Fruit fly (Drosophila melanogaster) whole organism, embryonic: ENCODE data around the gene PolG2.

Experiments used
- Awh ChIP-seq: fragments of 200-800 bp; sonication (Bioruptor generic); IDR thresholded peaks from 2 replicates; pipeline ENCODE4, ENCODE4 v1.3.6; 2022; ENCODE audit warnings: missing biosample characterization, missing genetic modification characterization
- CG10654 ChIP-seq: fragments of 200-800 bp; sonication (Bioruptor generic); optimal IDR thresholded peaks from 2 replicates; lab custom pipeline; 2016; ENCODE audit warnings: missing biosample characterization, missing genetic modification characterization
- CG12391 ChIP-seq: fragments of 200-800 bp; sonication (Bioruptor generic); optimal IDR thresholded peaks from 3 replicates; lab custom pipeline; 2018; ENCODE audit warnings: missing biosample characterization, mild to moderate bottlenecking, missing genetic modification characterization, moderate library complexity
- CG13424 ChIP-seq: fragments of 200-800 bp; sonication (Bioruptor generic); optimal IDR thresholded peaks from 2 replicates; lab custom pipeline; 2019; ENCODE audit warnings: missing biosample characterization, mild to moderate bottlenecking, missing genetic modification characterization, moderate library complexity
- CG13894 ChIP-seq: fragments of 200-800 bp; sonication (Bioruptor generic); optimal IDR thresholded peaks from 3 replicates; lab custom pipeline; 2018; ENCODE audit warnings: missing biosample characterization, mild to moderate bottlenecking, missing genetic modification characterization, moderate library complexity
- CG16779 ChIP-seq: fragments of 200-800 bp; sonication (Bioruptor generic); IDR thresholded peaks from 2 replicates; pipeline ENCODE4 v1.3.6; 2022; ENCODE audit warnings: missing biosample characterization, missing genetic modification characterization
- CG16863 ChIP-seq: fragments of 200-800 bp; sonication (Bioruptor generic); optimal IDR thresholded peaks from 3 replicates; lab custom pipeline; 2016; ENCODE audit warnings: missing biosample characterization, missing genetic modification characterization
- CG17361 ChIP-seq: fragments of 200-800 bp; sonication (Bioruptor generic); IDR thresholded peaks from 3 replicates; pipeline ENCODE4 v1.3.6; 2022; ENCODE audit warnings: missing biosample characterization, missing genetic modification characterization
- CG17568 ChIP-seq: fragments of 200-800 bp; sonication (Bioruptor generic); optimal IDR thresholded peaks from 2 replicates; lab custom pipeline; 2018; ENCODE audit warnings: missing biosample characterization, mild to moderate bottlenecking, missing genetic modification characterization, moderate library complexity
- CG1832 ChIP-seq: fragments of 200-800 bp; sonication (Bioruptor generic); optimal IDR thresholded peaks from 2 replicates; lab custom pipeline; 2017; ENCODE audit warnings: missing biosample characterization, mild to moderate bottlenecking, missing genetic modification characterization, inconsistent platforms
- CG2202 ChIP-seq: fragments of 200-800 bp; sonication (Bioruptor generic); optimal IDR thresholded peaks from 2 replicates; lab custom pipeline; 2018; ENCODE audit warnings: missing biosample characterization, mild to moderate bottlenecking, missing genetic modification characterization
- CG31388 ChIP-seq: fragments of 200-800 bp; sonication (Bioruptor generic); optimal IDR thresholded peaks from 2 replicates; lab custom pipeline; 2016; ENCODE audit warnings: missing biosample characterization, missing genetic modification characterization
- CG32532 ChIP-seq: fragments of 200-800 bp; sonication (Bioruptor generic); IDR thresholded peaks from 2 replicates; pipeline ENCODE4 v1.3.6; 2022; ENCODE audit warnings: missing biosample characterization, missing genetic modification characterization
- CG33557 ChIP-seq: fragments of 200-800 bp; sonication (Bioruptor generic); optimal IDR thresholded peaks from 2 replicates; lab custom pipeline; 2019; ENCODE audit warnings: missing biosample characterization, mild to moderate bottlenecking, missing genetic modification characterization, moderate library complexity
- CG4820 ChIP-seq: fragments of 200-800 bp; sonication (Bioruptor generic); optimal IDR thresholded peaks from 3 replicates; lab custom pipeline; 2016; ENCODE audit warnings: missing biosample characterization, missing genetic modification characterization
- CG5245 ChIP-seq: fragments of 200-800 bp; sonication (Bioruptor generic); optimal IDR thresholded peaks from 3 replicates; lab custom pipeline; 2016; ENCODE audit warnings: missing biosample characterization, missing genetic modification characterization
- CG6175 ChIP-seq: fragments of 200-800 bp; sonication (Bioruptor generic); IDR thresholded peaks from 3 replicates; pipeline ENCODE4 v1.3.6; 2022; ENCODE audit warnings: missing biosample characterization, missing genetic modification characterization
- CG8290 ChIP-seq, 3 experiments: fragments of 200-800 bp; sonication (Bioruptor generic); optimal IDR thresholded peaks; 2 replicates each; lab custom pipeline; 2016 to 2019; ENCODE audit warnings: missing biosample characterization in 3 of 3, missing genetic modification characterization in 3 of 3, mild to moderate bottlenecking in 2 of 3, moderate library complexity in 1 of 3
- CG9609 ChIP-seq: fragments of 200-800 bp; sonication (Bioruptor generic); optimal IDR thresholded peaks from 3 replicates; lab custom pipeline; 2016; ENCODE audit warnings: missing biosample characterization, missing genetic modification characterization
- D19B ChIP-seq: fragments of 200-800 bp; sonication (Bioruptor generic); optimal IDR thresholded peaks from 2 replicates; lab custom pipeline; 2017; ENCODE audit warnings: missing biosample characterization, mild to moderate bottlenecking, missing genetic modification characterization
- Deaf1 ChIP-seq: fragments of 200-800 bp; optimal IDR thresholded peaks from 3 replicates; lab custom pipeline; 2019; ENCODE audit warnings: missing biosample characterization, mild to moderate bottlenecking, missing genetic modification characterization, moderate library complexity
- Doc2 ChIP-seq: fragments of 200-800 bp; sonication (Bioruptor generic); IDR thresholded peaks from 2 replicates; pipeline ENCODE4 v1.3.6; 2022; ENCODE audit warnings: missing biosample characterization, missing genetic modification characterization
- E2f2 ChIP-seq: fragments of 200-800 bp; sonication (Bioruptor generic); IDR thresholded peaks from 2 replicates; pipeline ENCODE4 v1.3.6; 2022; ENCODE audit warnings: missing biosample characterization, missing genetic modification characterization
- Elba2 ChIP-seq: fragments of 200-800 bp; sonication (Bioruptor generic); optimal IDR thresholded peaks from 3 replicates; lab custom pipeline; 2016; ENCODE audit warnings: missing biosample characterization, missing genetic modification characterization
- GATAe ChIP-seq: fragments of 200-800 bp; sonication (Bioruptor generic); conservative IDR thresholded peaks from 2 replicates; pipeline ENCODE4 v1.3.6; 2022; ENCODE audit warnings: missing biosample characterization, missing genetic modification characterization
- HmgD ChIP-seq: fragments of 200-800 bp; sonication (Bioruptor generic); optimal IDR thresholded peaks from 3 replicates; lab custom pipeline; 2016; ENCODE audit warnings: missing biosample characterization, missing genetic modification characterization
- Hmr ChIP-seq: fragments of 200-800 bp; sonication (Bioruptor generic); optimal IDR thresholded peaks from 3 replicates; lab custom pipeline; 2017; ENCODE audit warnings: mild to moderate bottlenecking, missing biosample characterization, missing genetic modification reagents, missing genetic modification characterization
- Hr78 ChIP-seq, 2 experiments: fragments of 200-800 bp in 1 of 2; fragments of >200 bp in 1 of 2; sonication (Bioruptor generic) in 1 of 2; optimal IDR thresholded peaks; 2 replicates each; lab custom pipeline; 2017 to 2019; ENCODE audit warnings: missing biosample characterization in 2 of 2, missing genetic modification characterization in 2 of 2, mild to moderate bottlenecking in 1 of 2, moderate library complexity in 1 of 2
- Lpt ChIP-seq: fragments of >200 bp; optimal IDR thresholded peaks from 2 replicates; lab custom pipeline; 2018; ENCODE audit warnings: missing biosample characterization, missing genetic modification characterization
- Mes4 ChIP-seq: fragments of 200-800 bp; sonication (Bioruptor generic); optimal IDR thresholded peaks from 2 replicates; lab custom pipeline; 2016; ENCODE audit warnings: missing biosample characterization, missing genetic modification characterization
- Mrtf ChIP-seq: fragments of 200-800 bp; sonication (Bioruptor generic); IDR thresholded peaks from 3 replicates; pipeline ENCODE4 v1.3.6; 2022; ENCODE audit warnings: missing biosample characterization, missing genetic modification characterization
- Ravus ChIP-seq: fragments of 200-800 bp; sonication (Bioruptor generic); IDR thresholded peaks from 2 replicates; pipeline ENCODE4 v1.3.6; 2022; ENCODE audit warnings: missing biosample characterization, missing genetic modification characterization
- Ssrp ChIP-seq: fragments of 200-800 bp; sonication (Bioruptor generic); optimal IDR thresholded peaks from 2 replicates; lab custom pipeline; 2018; ENCODE audit warnings: missing biosample characterization, mild to moderate bottlenecking, missing genetic modification characterization, moderate library complexity
- TFAM ChIP-seq: fragments of 200-800 bp; sonication (Bioruptor generic); optimal IDR thresholded peaks from 2 replicates; lab custom pipeline; 2017; ENCODE audit warnings: missing biosample characterization, missing genetic modification characterization, inconsistent platforms
- Trl ChIP-seq, 3 experiments: fragments of >200 bp in 2 of 3; fragments of 200-800 bp in 1 of 3; sonication (Bioruptor generic) in 1 of 3; optimal IDR thresholded peaks; 2 replicates in 1 of 3; 3 replicates in 2 of 3; lab custom pipeline; 2016 to 2017; ENCODE audit warnings: missing biosample characterization in 1 of 3, missing genetic modification characterization in 1 of 3
- Usf ChIP-seq: fragments of 200-800 bp; sonication (Bioruptor generic); optimal IDR thresholded peaks from 2 replicates; lab custom pipeline; 2017; ENCODE audit warnings: missing genotype, missing biosample characterization, missing genetic modification characterization
- bsh ChIP-seq, 2 experiments: fragments of 200-800 bp; sonication (Bioruptor generic); optimal IDR thresholded peaks; 2 replicates each; lab custom pipeline; 2017 to 2018; ENCODE audit warnings: mild to moderate bottlenecking in 2 of 2, missing biosample characterization in 2 of 2, missing genetic modification characterization in 2 of 2, moderate library complexity in 1 of 2
- btn ChIP-seq: fragments of 200-800 bp; sonication (Bioruptor generic); optimal IDR thresholded peaks from 2 replicates; lab custom pipeline; 2016; ENCODE audit warnings: missing biosample characterization, missing genetic modification characterization
- chn ChIP-seq: fragments of 200-800 bp; sonication (Bioruptor generic); optimal IDR thresholded peaks from 2 replicates; lab custom pipeline; 2016; ENCODE audit warnings: missing biosample characterization, missing genetic modification characterization
- dm ChIP-seq: fragments of 200-800 bp; sonication (Bioruptor generic); optimal IDR thresholded peaks from 3 replicates; lab custom pipeline; 2016; ENCODE audit warnings: missing biosample characterization, missing genetic modification characterization
- dmrt99B ChIP-seq: fragments of 200-800 bp; sonication (Bioruptor generic); optimal IDR thresholded peaks from 2 replicates; lab custom pipeline; 2018; ENCODE audit warnings: missing biosample characterization, mild to moderate bottlenecking, missing genetic modification characterization, moderate library complexity
- esg ChIP-seq: fragments of 200-800 bp; sonication (Bioruptor generic); conservative IDR thresholded peaks from 2 replicates; pipeline ENCODE4 v1.3.6; 2022; ENCODE audit warnings: missing biosample characterization, missing genetic modification characterization
- fu2 ChIP-seq: fragments of 200-800 bp; sonication (Bioruptor generic); optimal IDR thresholded peaks from 2 replicates; lab custom pipeline; 2016; ENCODE audit warnings: missing biosample characterization, missing genetic modification characterization
- onecut ChIP-seq: fragments of 200-800 bp; sonication (Bioruptor generic); IDR thresholded peaks from 2 replicates; pipeline ENCODE4 v1.3.6; 2022; ENCODE audit warnings: missing biosample characterization, missing genetic modification characterization
- org-1 ChIP-seq: fragments of 200-800 bp; sonication (Bioruptor generic); optimal IDR thresholded peaks from 2 replicates; lab custom pipeline; 2017; ENCODE audit warnings: missing biosample characterization, missing genetic modification characterization
- tio ChIP-seq: fragments of 200-800 bp; sonication (Bioruptor generic); optimal IDR thresholded peaks from 2 replicates; lab custom pipeline; 2017; ENCODE audit warnings: missing biosample characterization, missing genetic modification characterization, inconsistent platforms
- unpg ChIP-seq: fragments of 200-800 bp; sonication (Bioruptor generic); optimal IDR thresholded peaks from 3 replicates; lab custom pipeline; 2018; ENCODE audit warnings: missing biosample characterization, mild to moderate bottlenecking, missing genetic modification characterization, moderate library complexity
- vvl ChIP-seq: fragments of 200-800 bp; sonication (Bioruptor generic); IDR thresholded peaks from 2 replicates; pipeline ENCODE4 v1.3.6; 2022; ENCODE audit warnings: missing biosample characterization, missing genetic modification characterization

Gene PolG2

dm6 chr2L:13835002-13835910 is 2.4 kb upstream of the PolG2 start, which contains the start of the genes mRpS23 and CenG1A (continued):
- TF ChIP-seq dm (GFP tag; lab: Kevin White, UChicago): peak; percentile 99
- peak; percentile 100 for TF ChIP-seq Mrtf
- TF ChIP-seq CG10654 (GFP tag; lab: Kevin White, UChicago): peak; percentile 100
- TF ChIP-seq Usf: peak; percentile 99
- TF ChIP-seq CG16779 (GFP tag; lab: Robert Waterston, UW): peak; percentile 100
- TF ChIP-seq chn (GFP tag; lab: Kevin White, UChicago): peak; percentile 100
- peak; percentile 100 for TF ChIP-seq CG9609
- TF ChIP-seq CG12391 (tag; lab: Kevin White, UChicago): peak; percentile 100
- peak; percentile 100 for TF ChIP-seq fu2 (GFP tag; lab: Kevin White, UChicago)
- TF ChIP-seq CG17568 (GFP tag; lab: Kevin White, UChicago): peak; percentile 100
- TF ChIP-seq Mes4 (GFP tag; lab: Kevin White, UChicago): peak; percentile 100
- TF ChIP-seq CG2202: peak; percentile 99
- TF ChIP-seq btn (GFP tag; lab: Kevin White, UChicago): peak; percentile 99
- TF ChIP-seq CG13424 (tag; lab: Kevin White, UChicago): peak; percentile 100
- peak; percentile 99 for TF ChIP-seq Doc2 (GFP tag; lab: Robert Waterston, UW)
- peak; percentile 100 for TF ChIP-seq Hmr (GFP tag; lab: Kevin White, UChicago)
- peak; percentile 100 for TF ChIP-seq bsh (GFP tag; optimal IDR thresholded peaks at IDR 0.05; lab: Kevin White, UChicago)
- TF ChIP-seq Ravus (GFP tag; lab: Robert Waterston, UW): peak; percentile 99
- peak; percentile 100 for TF ChIP-seq unpg (GFP tag; lab: Kevin White, UChicago)
- peak; percentile 100 for TF ChIP-seq CG5245 (GFP tag; lab: Kevin White, UChicago)
- peak; percentile 99 for TF ChIP-seq GATAe (GFP tag; lab: Robert Waterston, UW)
- peak; percentile 100 for TF ChIP-seq Ssrp (tag; lab: Kevin White, UChicago)
- peak; percentile 99 for TF ChIP-seq HmgD
- peak; percentile 100 for TF ChIP-seq CG6175 (GFP tag; lab: Robert Waterston, UW)
- peak; percentile 99 for TF ChIP-seq onecut (GFP tag; lab: Robert Waterston, UW)
- no peak for TF ChIP-seq CG1832 (GFP tag; lab: Kevin White, UChicago)
- TF ChIP-seq vvl (GFP tag; lab: Robert Waterston, UW): peak; percentile 100
- TF ChIP-seq CG17361: peak; percentile 99
- peak; percentile 99 for TF ChIP-seq Elba2 (GFP tag; lab: Kevin White, UChicago)
- TF ChIP-seq org-1 (GFP tag; lab: Kevin White, UChicago): peak; percentile 100
- TF ChIP-seq Awh (GFP tag; lab: Robert Waterston, UW): peak; percentile 100
- TF ChIP-seq CG31388: peak; percentile 99
- TF ChIP-seq CG13894: peak; percentile 99
- peak; percentile 99 for TF ChIP-seq CG8290 (GFP tag; optimal IDR thresholded peaks at IDR 0.05; lab: Kevin White, UChicago)
- TF ChIP-seq CG8290 (tag; optimal IDR thresholded peaks at IDR 0.05; lab: Kevin White, UChicago): peak; percentile 98 to 100
- TF ChIP-seq Hr78 (GFP tag; optimal IDR thresholded peaks at IDR 0.05; lab: Kevin White, UChicago): peak in 1 of 2 experiments; percentile 97
- TF ChIP-seq Trl (optimal IDR thresholded peaks at IDR 0.05; lab: Kevin White, UChicago): no peak
- peak; percentile 100 for TF ChIP-seq Trl (GFP tag; optimal IDR thresholded peaks at IDR 0.05; lab: Kevin White, UChicago)
- peak; percentile 100 for TF ChIP-seq CG16863 (GFP tag; lab: Kevin White, UChicago)
- TF ChIP-seq Deaf1 (tag; lab: Kevin White, UChicago): peak; percentile 91
- peak; percentile 98 for TF ChIP-seq D19B (GFP tag; lab: Kevin White, UChicago)
- TF ChIP-seq CG32532 (GFP tag; lab: Robert Waterston, UW): peak; percentile 100
- TF ChIP-seq CG4820 (GFP tag; lab: Kevin White, UChicago): peak; percentile 99
- TF ChIP-seq dmrt99B (tag; lab: Kevin White, UChicago): peak; percentile 100
- no peak for TF ChIP-seq tio
- TF ChIP-seq E2f2 (GFP tag; lab: Robert Waterston, UW): peak; percentile 95
- TF ChIP-seq esg (GFP tag; lab: Robert Waterston, UW): peak; percentile 100
- peak; percentile 99 for TF ChIP-seq CG33557 (GFP tag; lab: Kevin White, UChicago)
- no peak for TF ChIP-seq Lpt (GFP tag; lab: Kevin White, UChicago)
- peak; percentile 97 for TF ChIP-seq TFAM
